Worm (Caenorhabditis elegans) whole organism, early embryonic: ENCODE results near the gene atp-5.

Experiments used
- B0310.2 ChIP-seq: sonication (generic microtip); optimal IDR thresholded peaks from 2 replicates; lab custom pipeline; 2016; ENCODE audit warnings: mild to moderate bottlenecking, missing genetic modification characterization, missing compliant biosample characterization
- F13C5.2 ChIP-seq: sonication (generic microtip); optimal IDR thresholded peaks from 2 replicates; lab custom pipeline; 2017; ENCODE audit warnings: mild to moderate bottlenecking, missing genetic modification characterization, inconsistent platforms, missing compliant biosample characterization
- aly-1 ChIP-seq: sonication (generic microtip); optimal IDR thresholded peaks from 2 replicates; lab custom pipeline; 2016; ENCODE audit warnings: missing genetic modification characterization, missing compliant biosample characterization
- ama-1 ChIP-seq: fragments of 150-350 bp; optimal IDR thresholded peaks from 2 replicates; lab custom pipeline; 2014
- ceh-13 ChIP-seq: fragments of 200-800 bp; sonication (Bioruptor generic); optimal IDR thresholded peaks from 2 replicates; lab custom pipeline; 2018; ENCODE audit warnings: mild to moderate bottlenecking, missing genetic modification characterization, missing compliant biosample characterization
- ceh-36 ChIP-seq: sonication (generic microtip); optimal IDR thresholded peaks from 2 replicates; lab custom pipeline; 2016; ENCODE audit warnings: missing genetic modification characterization, inconsistent platforms, missing compliant biosample characterization
- ets-7 ChIP-seq: sonication (generic microtip); optimal IDR thresholded peaks from 2 replicates; lab custom pipeline; 2016; ENCODE audit warnings: missing genotype, missing genetic modification characterization, missing compliant biosample characterization
- flt-1 ChIP-seq: fragments of 200-800 bp; sonication (Bioruptor generic); IDR thresholded peaks from 2 replicates; pipeline ENCODE4 v1.3.6; 2022; ENCODE audit warnings: missing genetic modification characterization, missing compliant biosample characterization
- hmbx-1 ChIP-seq: sonication (generic microtip); optimal IDR thresholded peaks from 2 replicates; lab custom pipeline; 2016; ENCODE audit warnings: mild to moderate bottlenecking, missing genetic modification characterization, missing compliant biosample characterization
- hmg-4 ChIP-seq: fragments of 200-800 bp; sonication (Bioruptor generic); optimal IDR thresholded peaks from 2 replicates; lab custom pipeline; 2018; ENCODE audit warnings: mild to moderate bottlenecking, missing genetic modification characterization, missing compliant biosample characterization
- hnd-1 ChIP-seq: sonication (generic microtip); optimal IDR thresholded peaks from 2 replicates; lab custom pipeline; 2016; ENCODE audit warnings: missing genetic modification characterization, missing compliant biosample characterization
- pes-1 ChIP-seq: fragments of 200-800 bp; sonication (Bioruptor generic); IDR thresholded peaks from 2 replicates; pipeline ENCODE4 v1.3.6; 2022; ENCODE audit warnings: missing genetic modification reagents, missing genetic modification characterization, missing compliant biosample characterization
- scrt-1 ChIP-seq: fragments of 200-800 bp; sonication (Bioruptor generic); IDR thresholded peaks from 2 replicates; pipeline ENCODE4 v1.3.6; 2022; ENCODE audit warnings: missing genetic modification characterization, missing compliant biosample characterization
- sea-1 ChIP-seq: fragments of 200-800 bp; sonication (Bioruptor generic); conservative IDR thresholded peaks from 2 replicates; pipeline ENCODE4 v1.3.6; 2022; ENCODE audit warnings: missing genetic modification characterization, missing compliant biosample characterization
- tbx-11 ChIP-seq: fragments of 200-800 bp; sonication (Bioruptor generic); IDR thresholded peaks from 2 replicates; pipeline ENCODE4 v1.3.6; 2022; ENCODE audit warnings: missing genetic modification characterization, missing compliant biosample characterization
- tbx-37 ChIP-seq: fragments of 200-800 bp; sonication (Bioruptor generic); conservative IDR thresholded peaks from 2 replicates; pipeline ENCODE4 v1.3.6; 2022; ENCODE audit warnings: missing genetic modification reagents, missing genetic modification characterization, missing compliant biosample characterization
- tra-4 ChIP-seq: sonication (generic microtip); optimal IDR thresholded peaks from 2 replicates; lab custom pipeline; 2017; ENCODE audit warnings: missing genetic modification characterization, missing compliant biosample characterization

atp-5 gene

ce11 chrV:11148971-11149370 lies 25.3 kb upstream of the atp-5 start:
- TF ChIP-seq tra-4 (no peak), scrt-1 (GFP tag; lab: Robert Waterston, UW) (no peak), F13C5.2 (tag; lab: Kevin White, UChicago) (no peak), hnd-1 (tag; lab: Kevin White, UChicago) (no peak), B0310.2 (tag; lab: Kevin White, UChicago) (no peak)

- TF ChIP-seq hnd-1 (tag; lab: Kevin White, UChicago) (no peak), tbx-11 (GFP tag; lab: Robert Waterston, UW) (no peak), hmg-4 (GFP tag; lab: Kevin White, UChicago) (no peak), ceh-13 (GFP tag; lab: Kevin White, UChicago) (no peak), tbx-37 (GFP tag; lab: Robert Waterston, UW) (no peak), F13C5.2 (tag; lab: Kevin White, UChicago) (no peak), tra-4 (no peak), aly-1 (no peak), ama-1 (lab: Kevin White, UChicago) (no peak), B0310.2 (tag; lab: Kevin White, UChicago) (no peak), sea-1 (GFP tag; lab: Robert Waterston, UW) (no peak), flt-1 (no peak), scrt-1 (GFP tag; lab: Robert Waterston, UW) (no peak)
Measured at ce11 chrV:11147780-11148144, 24.1 kb upstream of the atp-5 start.

- TF ChIP-seq ama-1 (lab: Kevin White, UChicago) (no peak), scrt-1 (GFP tag; lab: Robert Waterston, UW) (no peak), ceh-36 (tag; lab: Kevin White, UChicago) (no peak), hnd-1 (tag; lab: Kevin White, UChicago) (no peak), tbx-11 (GFP tag; lab: Robert Waterston, UW) (no peak), tbx-37 (GFP tag; lab: Robert Waterston, UW) (no peak), flt-1 (no peak), hmg-4 (GFP tag; lab: Kevin White, UChicago) (no peak), sea-1 (GFP tag; lab: Robert Waterston, UW) (no peak), pes-1 (GFP tag; lab: Robert Waterston, UW) (no peak), tra-4 (no peak), B0310.2 (tag; lab: Kevin White, UChicago) (no peak), F13C5.2 (tag; lab: Kevin White, UChicago) (no peak), aly-1 (no peak), hmbx-1 (tag; lab: Kevin White, UChicago) (no peak), ets-7 (tag; lab: Kevin White, UChicago) (no peak), ceh-13 (GFP tag; lab: Kevin White, UChicago) (no peak)
Measured at ce11 chrV:11146958-11147779, 23.5 kb upstream of the atp-5 start, which contains the start of the genes T19C4.24 and nlp-33. T19C4.24 (minus strand) TSS chrV:11147008. nlp-33 (plus strand) TSS chrV:11147346.

- TF ChIP-seq hnd-1 (tag; lab: Kevin White, UChicago) (no peak), ceh-36 (tag; lab: Kevin White, UChicago) (no peak), tbx-37 (GFP tag; lab: Robert Waterston, UW) (no peak)
Measured at ce11 chrV:11144694-11145093, 21.0 kb upstream of the atp-5 start, which contains the start of gene C06H2.7. C06H2.7 (minus strand) TSS chrV:11144794.

- no peak for TF ChIP-seq scrt-1 (GFP tag; lab: Robert Waterston, UW)
- TF ChIP-seq tbx-11 (GFP tag; lab: Robert Waterston, UW), result no peak
- TF ChIP-seq B0310.2 (tag; lab: Kevin White, UChicago), result no peak
- no peak for TF ChIP-seq tra-4
- no peak for TF ChIP-seq ets-7 (tag; lab: Kevin White, UChicago)
- TF ChIP-seq hmg-4 (GFP tag; lab: Kevin White, UChicago), result no peak
- TF ChIP-seq ceh-13 (GFP tag; lab: Kevin White, UChicago), result no peak
- TF ChIP-seq hmbx-1 (tag; lab: Kevin White, UChicago), result no peak
- TF ChIP-seq hnd-1 (tag; lab: Kevin White, UChicago), result no peak
- no peak for TF ChIP-seq tbx-37 (GFP tag; lab: Robert Waterston, UW)
- no peak for TF ChIP-seq pes-1 (GFP tag; lab: Robert Waterston, UW)
- TF ChIP-seq ama-1 (lab: Kevin White, UChicago), result no peak
- TF ChIP-seq ceh-36 (tag; lab: Kevin White, UChicago), result no peak
- no peak for TF ChIP-seq F13C5.2 (tag; lab: Kevin White, UChicago)
- TF ChIP-seq aly-1, result no peak
- no peak for TF ChIP-seq sea-1 (GFP tag; lab: Robert Waterston, UW)
- TF ChIP-seq flt-1, result no peak
Measured at ce11 chrV:11141179-11141578, 17.5 kb upstream of the atp-5 start, which contains the start of gene folt-1. folt-1 (plus strand) TSS chrV:11141479.

ce11 chrV:11140326-11140725 lies 16.7 kb upstream of the atp-5 start:
- no peak for TF ChIP-seq tbx-37 (GFP tag; lab: Robert Waterston, UW)
- no peak for TF ChIP-seq ceh-36 (tag; lab: Kevin White, UChicago)

ce11 chrV:11134296-11134695 lies 10.6 kb upstream of the atp-5 start, which contains the start of gene glb-3:
glb-3 (plus strand) TSS chrV:11134596.
- TF ChIP-seq F13C5.2 (tag; lab: Kevin White, UChicago), result no peak
- no peak for TF ChIP-seq hmbx-1 (tag; lab: Kevin White, UChicago)
- TF ChIP-seq ceh-13 (GFP tag; lab: Kevin White, UChicago), result no peak
- TF ChIP-seq tbx-11 (GFP tag; lab: Robert Waterston, UW), result no peak
